Worm (Caenorhabditis elegans): Measurements from ENCODE around the gene R11G1.7.
A peak's percentile ranks its signal among the peaks of the same experiment; 100 is the strongest.

R11G1.7 gene

DNA sequence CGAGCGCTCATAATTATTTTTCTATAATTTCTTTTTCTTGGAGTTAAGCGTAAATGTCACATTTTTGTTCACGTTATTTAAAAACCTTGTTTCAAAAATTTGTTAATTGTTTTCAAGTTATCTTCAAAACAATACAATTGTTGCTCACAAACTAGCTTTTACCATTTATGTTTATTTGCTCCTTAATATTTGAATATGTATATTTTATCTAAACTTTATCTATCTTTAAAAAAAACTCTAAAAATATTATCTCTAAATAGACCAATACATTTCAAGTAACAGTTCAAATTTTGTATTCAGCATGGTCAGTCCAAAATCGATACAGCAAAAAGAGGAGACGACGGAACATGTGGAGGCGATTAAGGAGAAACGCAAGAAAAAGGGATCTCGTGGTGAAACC lies at the start of gene R11G1.7:
Gene R11G1.7 (plus strand): TSS at position 301 of the 400 bp plus-strand sequence.
- no peak for TF ChIP-seq ztf-11 (tag; optimal IDR thresholded peaks at IDR 0.05)
- TF ChIP-seq nhr-129 (tag; optimal IDR thresholded peaks at IDR 0.05): no peak
- no peak for TF ChIP-seq R02D3.7 (tag; optimal IDR thresholded peaks at IDR 0.05)
- no peak for TF ChIP-seq lin-13 (GFP tag; optimal IDR thresholded peaks at IDR 0.05)
- no peak for TF ChIP-seq nhr-237 (tag; optimal IDR thresholded peaks at IDR 0.05)
- TF ChIP-seq dmd-4 (tag; optimal IDR thresholded peaks at IDR 0.05): no peak
- no peak for TF ChIP-seq gmeb-1 (tag; optimal IDR thresholded peaks at IDR 0.05)
- TF ChIP-seq nhr-77 (tag; optimal IDR thresholded peaks at IDR 0.05): no peak
- TF ChIP-seq nhr-23 (tag; optimal IDR thresholded peaks at IDR 0.05): no peak
- TF ChIP-seq lin-11 (tag; optimal IDR thresholded peaks at IDR 0.05): no peak
- TF ChIP-seq nhr-25 (tag; optimal IDR thresholded peaks at IDR 0.05): no peak

DNA sequence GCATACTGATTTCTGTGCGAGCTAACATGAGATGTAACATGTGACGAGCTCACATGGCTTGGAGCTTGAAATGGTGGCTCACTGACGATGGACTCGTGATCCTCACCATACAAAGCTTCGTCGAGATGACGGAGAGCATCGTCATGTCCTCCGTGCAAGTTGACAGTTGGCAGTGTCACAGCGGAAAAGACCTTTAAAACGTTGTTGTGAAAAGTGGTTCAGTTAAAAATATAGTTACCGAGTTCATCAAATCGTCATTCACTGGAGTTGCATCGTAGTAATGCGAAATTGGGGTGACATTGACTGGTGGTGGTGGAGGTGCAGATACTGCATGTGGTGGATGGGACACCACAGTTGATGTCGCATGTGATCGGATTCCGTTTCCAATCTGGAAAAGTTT lies 45.6 kb upstream of the R11G1.7 start:
- TF ChIP-seq blmp-1 (tag; optimal IDR thresholded peaks at IDR 0.05; ENCODE audit: insufficient read depth) (no peak), alr-1 (tag; optimal IDR thresholded peaks at IDR 0.05) (no peak), elt-1 (tag; optimal IDR thresholded peaks at IDR 0.05) (no peak), Y55F3AM.14 (GFP tag; optimal IDR thresholded peaks at IDR 0.05) (no peak), elt-3 (tag; optimal IDR thresholded peaks at IDR 0.05) (no peak), unc-39 (tag; optimal IDR thresholded peaks at IDR 0.05) (no peak), zag-1 (tag; optimal IDR thresholded peaks at IDR 0.05) (no peak), gmeb-1 (tag; optimal IDR thresholded peaks at IDR 0.05) (no peak), nhr-10 (tag; optimal IDR thresholded peaks at IDR 0.05) (no peak), mab-5 (tag; optimal IDR thresholded peaks at IDR 0.05) (no peak), ceh-82 (tag; optimal IDR thresholded peaks at IDR 0.05) (no peak), aly-2 (tag; optimal IDR thresholded peaks at IDR 0.05) (no peak), crh-2 (tag; optimal IDR thresholded peaks at IDR 0.05) (no peak), ceh-16 (tag; optimal IDR thresholded peaks at IDR 0.05) (no peak), sma-3 (GFP tag; optimal IDR thresholded peaks at IDR 0.05) (no peak), fos-1 (tag; optimal IDR thresholded peaks at IDR 0.05) (no peak), nhr-129 (tag; optimal IDR thresholded peaks at IDR 0.05) (no peak)

DNA sequence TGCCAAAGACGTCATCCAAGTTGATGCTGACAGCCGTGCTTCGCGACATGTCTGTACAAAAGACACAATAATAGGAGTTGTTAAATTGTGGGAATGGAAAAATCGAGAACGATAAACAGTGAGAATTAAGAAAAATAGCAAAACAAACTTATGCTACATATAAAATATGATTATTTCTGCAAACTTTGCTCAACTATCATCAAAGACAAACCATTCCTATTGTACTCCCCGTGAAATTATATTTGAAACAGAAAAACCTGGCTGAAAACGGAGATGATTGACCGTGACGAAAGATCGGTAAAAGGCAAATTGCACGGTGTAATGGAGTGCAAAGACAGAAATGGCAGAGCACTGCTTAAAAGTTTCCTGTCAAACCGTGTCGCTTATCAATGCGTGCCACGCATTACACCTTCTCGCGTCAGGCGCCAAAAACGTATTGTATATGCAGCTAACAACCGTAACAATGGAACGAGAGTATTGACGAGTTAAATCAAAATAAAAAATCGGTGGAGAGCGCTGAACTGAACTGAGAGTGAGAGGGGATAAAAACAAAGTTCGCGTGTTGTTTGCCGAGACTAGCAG lies 44.9 kb upstream of the R11G1.7 start, which contains the start of gene C18B2.5:
Gene C18B2.5 (minus strand): TSS at position 51 of the 582 bp plus-strand sequence.
- no peak for TF ChIP-seq ZK546.5 (tag; optimal IDR thresholded peaks at IDR 0.05)
- TF ChIP-seq ztf-11 (tag; optimal IDR thresholded peaks at IDR 0.05): no peak
- no peak for TF ChIP-seq peb-1 (tag; optimal IDR thresholded peaks at IDR 0.05)
- no peak for TF ChIP-seq blmp-1 (tag; optimal IDR thresholded peaks at IDR 0.05; ENCODE audit: insufficient read depth)
- TF ChIP-seq nhr-77 (tag; optimal IDR thresholded peaks at IDR 0.05): no peak
- no peak for TF ChIP-seq lin-39 (tag; optimal IDR thresholded peaks at IDR 0.05)
- no peak for TF ChIP-seq ceh-16 (tag; optimal IDR thresholded peaks at IDR 0.05)
- no peak for TF ChIP-seq snpc-4 (tag; optimal IDR thresholded peaks at IDR 0.05)
- TF ChIP-seq fos-1 (tag; optimal IDR thresholded peaks at IDR 0.05): peak; percentile 83
- TF ChIP-seq lin-13 (GFP tag; optimal IDR thresholded peaks at IDR 0.05): no peak
- TF ChIP-seq sem-4 (tag; optimal IDR thresholded peaks at IDR 0.05): no peak
- TF ChIP-seq nhr-237 (tag; optimal IDR thresholded peaks at IDR 0.05): no peak
- TF ChIP-seq ztf-4 (tag; optimal IDR thresholded peaks at IDR 0.05): no peak
- peak; percentile 30 for TF ChIP-seq gmeb-1 (tag; optimal IDR thresholded peaks at IDR 0.05)
- no peak for TF ChIP-seq zag-1 (tag; optimal IDR thresholded peaks at IDR 0.05)
- TF ChIP-seq nhr-23 (tag; optimal IDR thresholded peaks at IDR 0.05): no peak
- TF ChIP-seq sma-3 (GFP tag; optimal IDR thresholded peaks at IDR 0.05): no peak
- peak; percentile 77 for TF ChIP-seq crh-2 (tag; optimal IDR thresholded peaks at IDR 0.05)
- TF ChIP-seq sma-9 (GFP tag; optimal IDR thresholded peaks at IDR 0.05): no peak
- no peak for TF ChIP-seq sma-9 (tag; optimal IDR thresholded peaks at IDR 0.05)
- no peak for TF ChIP-seq nhr-6 (tag; optimal IDR thresholded peaks at IDR 0.05)
- TF ChIP-seq unc-62 (GFP tag; optimal IDR thresholded peaks at IDR 0.05): no peak

DNA sequence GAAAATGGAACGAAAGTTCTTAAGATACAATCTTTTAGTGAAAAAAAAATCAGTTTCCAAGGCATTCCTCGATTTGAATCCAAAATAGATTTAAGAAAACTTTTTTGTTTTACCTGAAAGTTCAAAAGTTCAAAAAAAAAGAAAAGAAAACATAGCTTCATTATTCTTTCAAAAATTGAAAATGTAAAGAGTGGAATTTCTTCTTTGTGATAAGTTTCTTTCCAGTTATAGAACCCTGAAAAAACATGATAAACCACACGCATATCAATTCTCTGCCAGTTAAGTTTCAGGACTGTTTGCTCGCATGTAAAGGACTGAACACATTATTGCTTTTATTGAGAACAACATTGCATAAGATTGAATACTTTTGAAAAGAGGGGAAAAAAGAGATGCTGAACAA lies 44.3 kb upstream of the R11G1.7 start:
- TF ChIP-seq nhr-129 (tag; optimal IDR thresholded peaks at IDR 0.05): no peak
- no peak for TF ChIP-seq mab-5 (tag; optimal IDR thresholded peaks at IDR 0.05)
- no peak for TF ChIP-seq mdl-1 (tag; optimal IDR thresholded peaks at IDR 0.05)
- no peak for TF ChIP-seq ceh-82 (tag; optimal IDR thresholded peaks at IDR 0.05)
- no peak for TF ChIP-seq C34F6.9 (tag; optimal IDR thresholded peaks at IDR 0.05)
- no peak for TF ChIP-seq lin-13 (GFP tag; optimal IDR thresholded peaks at IDR 0.05)
- TF ChIP-seq nhr-237 (tag; optimal IDR thresholded peaks at IDR 0.05): no peak
- no peak for TF ChIP-seq ceh-16 (tag; optimal IDR thresholded peaks at IDR 0.05)
- TF ChIP-seq ZK546.5 (tag; optimal IDR thresholded peaks at IDR 0.05): no peak
